Worm (Caenorhabditis elegans) whole organism, L2 larva: ENCODE measurements around the gene lim-4.
A peak's percentile ranks its signal among the peaks of the same experiment; 100 is the strongest.

Source experiments
- F13H6.1 ChIP-seq: sonication (generic microtip); optimal IDR thresholded peaks from 2 replicates; lab custom pipeline; 2016; ENCODE audit warnings: missing genetic modification characterization, missing compliant biosample characterization
- R02D3.7 ChIP-seq: fragments of 150-350 bp; optimal IDR thresholded peaks from 2 replicates; lab custom pipeline; 2014; ENCODE audit warnings: missing biosample characterization, missing genetic modification characterization
- ZK546.5 ChIP-seq: sonication (generic microtip); optimal IDR thresholded peaks from 2 replicates; lab custom pipeline; 2017; ENCODE audit warnings: missing biosample characterization, missing genetic modification characterization
- alr-1 ChIP-seq: fragments of 150-350 bp; optimal IDR thresholded peaks from 2 replicates; lab custom pipeline; 2014; ENCODE audit warnings: missing biosample characterization, missing genetic modification characterization
- aly-2 ChIP-seq: fragments of 150-350 bp; optimal IDR thresholded peaks from 2 replicates; lab custom pipeline; 2014; ENCODE audit warnings: missing biosample characterization, missing genetic modification characterization
- ama-1 ChIP-seq: fragments of 150-350 bp; optimal IDR thresholded peaks from 2 replicates; lab custom pipeline; 2018; ENCODE audit warnings: inconsistent platforms
- blmp-1 ChIP-seq: sonication (generic microtip); optimal IDR thresholded peaks from 2 replicates; lab custom pipeline; 2017; ENCODE audit warnings: missing genetic modification characterization, mild to moderate bottlenecking, missing compliant biosample characterization, antibody characterized with exemption, moderate library complexity; ENCODE audit not compliant: insufficient read depth
- ceh-16 ChIP-seq: fragments of 150-350 bp; optimal IDR thresholded peaks from 2 replicates; lab custom pipeline; 2014; ENCODE audit warnings: missing biosample characterization, missing genetic modification characterization
- crh-2 ChIP-seq: sonication (generic microtip); optimal IDR thresholded peaks from 2 replicates; lab custom pipeline; 2017; ENCODE audit warnings: missing biosample characterization, missing genetic modification characterization
- egl-27 ChIP-seq: sonication (generic microtip); optimal IDR thresholded peaks from 3 replicates; lab custom pipeline; 2017; ENCODE audit warnings: missing biosample characterization, missing genetic modification reagents, missing genetic modification characterization
- elt-3 ChIP-seq: sonication (generic microtip); optimal IDR thresholded peaks from 2 replicates; lab custom pipeline; 2017; ENCODE audit warnings: missing biosample characterization, missing genetic modification characterization
- fos-1 ChIP-seq: fragments of 150-350 bp; optimal IDR thresholded peaks from 2 replicates; lab custom pipeline; 2014; ENCODE audit warnings: missing biosample characterization, missing genetic modification characterization
- gmeb-1 ChIP-seq: fragments of 150-350 bp; optimal IDR thresholded peaks from 2 replicates; lab custom pipeline; 2014; ENCODE audit warnings: missing biosample characterization, missing genetic modification characterization
- lin-11 ChIP-seq: fragments of 150-350 bp; sonication (generic microtip); optimal IDR thresholded peaks from 2 replicates; lab custom pipeline; 2014; ENCODE audit warnings: missing biosample characterization, missing genetic modification characterization, inconsistent platforms, mixed read lengths
- lin-13 ChIP-seq: fragments of 150-350 bp; optimal IDR thresholded peaks from 2 replicates; lab custom pipeline; 2014; ENCODE audit warnings: missing biosample characterization, missing genetic modification reagents, missing genetic modification characterization
- lin-39 ChIP-seq: fragments of 150-350 bp; optimal IDR thresholded peaks from 2 replicates; lab custom pipeline; 2014; ENCODE audit warnings: missing biosample characterization, missing genetic modification reagents, missing genetic modification characterization
- lsy-2 ChIP-seq, 2 experiments: fragments of 150-350 bp in 1 of 2; sonication (generic microtip) in 1 of 2; optimal IDR thresholded peaks; 2 replicates each; lab custom pipeline; 2014 to 2017; ENCODE audit warnings: missing biosample characterization in 2 of 2, missing genetic modification characterization in 2 of 2
- mab-5 ChIP-seq: fragments of 150-350 bp; optimal IDR thresholded peaks from 2 replicates; lab custom pipeline; 2014; ENCODE audit warnings: missing biosample characterization, missing genetic modification characterization
- mbf-1 ChIP-seq: sonication (generic microtip); optimal IDR thresholded peaks from 2 replicates; lab custom pipeline; 2017; ENCODE audit warnings: missing biosample characterization, missing genetic modification characterization
- nhr-12 ChIP-seq: fragments of 150-350 bp; optimal IDR thresholded peaks from 2 replicates; lab custom pipeline; 2014; ENCODE audit warnings: missing biosample characterization, missing genetic modification characterization
- nhr-129 ChIP-seq: fragments of 150-350 bp; optimal IDR thresholded peaks from 2 replicates; lab custom pipeline; 2014; ENCODE audit warnings: missing biosample characterization, missing genetic modification characterization
- nhr-21 ChIP-seq: fragments of 150-350 bp; optimal IDR thresholded peaks from 2 replicates; lab custom pipeline; 2014; ENCODE audit warnings: missing biosample characterization, missing genetic modification characterization
- nhr-23 ChIP-seq: fragments of 150-350 bp; optimal IDR thresholded peaks from 2 replicates; lab custom pipeline; 2014; ENCODE audit warnings: missing biosample characterization, missing genetic modification reagents, missing genetic modification characterization
- nhr-237 ChIP-seq: fragments of 150-350 bp; optimal IDR thresholded peaks from 2 replicates; lab custom pipeline; 2014; ENCODE audit warnings: missing biosample characterization, missing genetic modification characterization
- nhr-25 ChIP-seq: fragments of 150-350 bp; sonication (generic microtip); optimal IDR thresholded peaks from 3 replicates; lab custom pipeline; 2014; ENCODE audit warnings: missing biosample characterization, missing genetic modification characterization
- nhr-6 ChIP-seq: fragments of 150-350 bp; optimal IDR thresholded peaks from 2 replicates; lab custom pipeline; 2014; ENCODE audit warnings: missing biosample characterization, missing genetic modification characterization
- nhr-77 ChIP-seq: fragments of 150-350 bp; optimal IDR thresholded peaks from 2 replicates; lab custom pipeline; 2014; ENCODE audit warnings: missing biosample characterization, missing genetic modification characterization
- peb-1 ChIP-seq: fragments of 150-350 bp; optimal IDR thresholded peaks from 2 replicates; lab custom pipeline; 2014; ENCODE audit warnings: missing biosample characterization, missing genetic modification characterization
- sem-4 ChIP-seq: fragments of 150-350 bp; optimal IDR thresholded peaks from 2 replicates; lab custom pipeline; 2014; ENCODE audit warnings: missing biosample characterization, missing genetic modification reagents, missing genetic modification characterization
- skn-1 ChIP-seq: sonication (generic microtip); optimal IDR thresholded peaks from 2 replicates; lab custom pipeline; 2017; ENCODE audit warnings: missing biosample characterization, missing genetic modification characterization
- sma-3 ChIP-seq: sonication (generic microtip); optimal IDR thresholded peaks from 2 replicates; lab custom pipeline; 2016; ENCODE audit warnings: missing genetic modification reagents, missing genetic modification characterization, missing compliant biosample characterization
- sma-9 ChIP-seq, 2 experiments: fragments of 150-350 bp in 1 of 2; sonication (generic microtip) in 1 of 2; optimal IDR thresholded peaks; 2 replicates each; lab custom pipeline; 2014 to 2016; ENCODE audit warnings: missing genetic modification characterization in 2 of 2, mild to moderate bottlenecking in 1 of 2, missing biosample characterization in 1 of 2, missing compliant biosample characterization in 1 of 2, missing genetic modification reagents in 1 of 2, moderate library complexity in 1 of 2
- snpc-4 ChIP-seq: fragments of 150-350 bp; optimal IDR thresholded peaks from 2 replicates; lab custom pipeline; 2014; ENCODE audit warnings: missing biosample characterization, missing genetic modification characterization
- unc-55 ChIP-seq: fragments of 150-350 bp; sonication (generic microtip); optimal IDR thresholded peaks from 3 replicates; lab custom pipeline; 2014; ENCODE audit warnings: missing biosample characterization, missing genetic modification reagents, missing genetic modification characterization
- unc-62 ChIP-seq: fragments of 150-350 bp; optimal IDR thresholded peaks from 2 replicates; lab custom pipeline; 2014; ENCODE audit warnings: missing biosample characterization, missing genetic modification reagents, missing genetic modification characterization
- zag-1 ChIP-seq: fragments of 150-350 bp; optimal IDR thresholded peaks from 2 replicates; lab custom pipeline; 2014; ENCODE audit warnings: missing biosample characterization, missing genetic modification characterization
- ztf-1 ChIP-seq: fragments of 200-800 bp; sonication (Bioruptor generic); conservative IDR thresholded peaks from 2 replicates; pipeline ENCODE4 v1.3.6; 2022; ENCODE audit warnings: missing genetic modification characterization, missing compliant biosample characterization
- ztf-11 ChIP-seq: sonication (generic microtip); optimal IDR thresholded peaks from 2 replicates; lab custom pipeline; 2017; ENCODE audit warnings: missing biosample characterization, missing genetic modification characterization
- ztf-4 ChIP-seq: fragments of 150-350 bp; optimal IDR thresholded peaks from 2 replicates; lab custom pipeline; 2014; ENCODE audit warnings: missing biosample characterization, missing genetic modification characterization

Gene lim-4

DNA sequence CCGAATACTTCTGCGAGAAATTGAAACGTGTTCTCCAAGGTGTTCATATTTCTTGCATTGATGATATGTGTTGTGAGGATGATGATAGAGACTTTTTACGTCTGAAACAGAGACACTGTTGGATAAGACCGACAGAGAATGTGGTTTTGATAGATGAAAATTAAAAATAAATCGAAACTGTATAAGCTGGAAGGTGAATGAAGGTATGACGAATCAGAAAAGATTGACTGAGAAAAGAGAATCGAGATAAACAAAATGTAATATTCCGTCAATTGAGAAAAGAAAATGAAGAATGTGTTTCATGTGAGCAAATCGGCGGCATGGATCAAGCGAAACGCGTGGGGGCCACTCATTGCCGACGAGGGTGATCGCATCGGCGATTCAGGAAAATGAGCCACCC lies 15.6 kb downstream of the lim-4 start, which contains the start of gene ceh-18:
Gene ceh-18 (minus strand): TSS at position 101 of the 400 bp plus-strand sequence.
- no peak for TF ChIP-seq lsy-2 (tag; optimal IDR thresholded peaks at IDR 0.05; lab: Kevin White, UChicago)
- no peak for TF ChIP-seq zag-1
- TF ChIP-seq alr-1 (tag; lab: Kevin White, UChicago), result no peak
- TF ChIP-seq ztf-1, result no peak
- no peak for TF ChIP-seq F13H6.1
- TF ChIP-seq ztf-4 (tag; lab: Kevin White, UChicago), result no peak
- no peak for TF ChIP-seq ZK546.5 (tag; lab: Kevin White, UChicago)
- no peak for TF ChIP-seq blmp-1
- no peak for TF ChIP-seq nhr-25 (tag; lab: Kevin White, UChicago)
- no peak for TF ChIP-seq fos-1
- TF ChIP-seq egl-27, result no peak
- no peak for TF ChIP-seq nhr-237 (tag; lab: Kevin White, UChicago)

DNA sequence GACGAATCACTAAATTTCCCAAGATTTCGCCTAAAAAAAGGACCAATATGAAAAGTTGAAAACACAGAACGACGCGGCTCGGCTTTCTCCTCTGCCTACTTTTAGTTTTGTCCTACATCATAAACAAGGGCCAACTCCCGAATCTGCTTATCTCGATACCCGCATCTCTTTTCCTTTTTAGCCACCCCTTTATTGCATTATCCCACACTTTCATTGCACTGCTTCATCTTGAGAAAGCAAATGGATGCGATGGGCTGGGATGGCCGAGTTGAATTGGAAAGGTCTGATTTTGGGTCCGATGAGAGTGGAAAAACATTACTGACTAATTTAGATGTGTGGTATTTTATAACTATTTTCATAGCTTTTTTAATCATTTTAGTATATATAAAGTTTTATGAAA lies 17.6 kb downstream of the lim-4 start:
- TF ChIP-seq sma-9 (GFP tag; optimal IDR thresholded peaks at IDR 0.05; lab: Kevin White, UChicago), result no peak
- TF ChIP-seq sma-9 (tag; optimal IDR thresholded peaks at IDR 0.05; lab: Kevin White, UChicago), result no peak
- TF ChIP-seq skn-1 (tag; lab: Kevin White, UChicago), result no peak
- no peak for TF ChIP-seq nhr-12
- no peak for TF ChIP-seq ztf-11 (tag; lab: Kevin White, UChicago)
- TF ChIP-seq sma-3, result no peak
- no peak for TF ChIP-seq lsy-2 (tag; optimal IDR thresholded peaks at IDR 0.05; lab: Kevin White, UChicago)
- TF ChIP-seq crh-2 (tag; lab: Kevin White, UChicago), result no peak
- TF ChIP-seq fos-1, result no peak
- TF ChIP-seq F13H6.1, result no peak
- TF ChIP-seq, all 48 proteins: peak for 0

DNA sequence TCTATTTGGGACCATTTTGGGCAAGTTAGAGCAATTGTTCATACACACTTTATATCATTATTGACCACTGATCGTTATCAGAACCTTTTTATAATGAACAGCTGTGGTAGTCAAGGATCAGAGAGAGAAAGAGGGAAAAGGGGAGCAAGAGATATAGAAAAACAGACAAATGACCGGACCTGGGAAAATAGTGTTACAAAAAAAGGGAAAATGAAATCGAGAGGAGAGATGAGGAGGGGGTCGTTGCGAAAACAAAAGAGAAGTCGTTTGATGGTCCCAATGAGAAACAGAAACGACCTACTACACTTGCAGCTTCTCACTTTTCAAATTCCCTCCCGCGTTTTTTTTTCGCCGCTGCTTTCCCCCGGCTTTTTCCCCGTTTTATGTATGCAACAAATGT lies 19.4 kb downstream of the lim-4 start:
- TF ChIP-seq nhr-237 (tag; lab: Kevin White, UChicago) (no peak), sma-9 (GFP tag; optimal IDR thresholded peaks at IDR 0.05; lab: Kevin White, UChicago) (peak; percentile 62), sma-9 (tag; optimal IDR thresholded peaks at IDR 0.05; lab: Kevin White, UChicago) (no peak), gmeb-1 (no peak), nhr-77 (tag; lab: Kevin White, UChicago) (no peak), nhr-23 (tag; lab: Kevin White, UChicago) (no peak), unc-62 (GFP tag; lab: Kevin White, UChicago) (no peak), egl-27 (no peak), fos-1 (no peak), lsy-2 (tag; optimal IDR thresholded peaks at IDR 0.05; lab: Kevin White, UChicago) (peak in 1 of 2 experiments; percentile 24), snpc-4 (tag; lab: Kevin White, UChicago) (no peak), lin-13 (GFP tag; lab: Kevin White, UChicago) (no peak), nhr-129 (tag; lab: Kevin White, UChicago) (no peak), elt-3 (tag; lab: Kevin White, UChicago) (no peak), mab-5 (tag; lab: Kevin White, UChicago) (no peak), peb-1 (no peak), ztf-4 (tag; lab: Kevin White, UChicago) (peak; percentile 0), nhr-12 (no peak), sem-4 (tag; lab: Kevin White, UChicago) (peak; percentile 9), alr-1 (tag; lab: Kevin White, UChicago) (no peak), crh-2 (tag; lab: Kevin White, UChicago) (no peak), ztf-11 (tag; lab: Kevin White, UChicago) (no peak), ceh-16 (tag; lab: Kevin White, UChicago) (no peak), lin-39 (tag; lab: Kevin White, UChicago) (no peak), zag-1 (no peak), ztf-1 (no peak), ZK546.5 (tag; lab: Kevin White, UChicago) (no peak), nhr-21 (tag; lab: Kevin White, UChicago) (no peak), unc-55 (peak; percentile 10), aly-2 (tag; lab: Kevin White, UChicago) (no peak), ama-1 (lab: Kevin White, UChicago) (no peak), blmp-1 (no peak), mbf-1 (no peak), lin-11 (tag; lab: Kevin White, UChicago) (no peak), R02D3.7 (tag; lab: Kevin White, UChicago) (no peak), nhr-6 (tag; lab: Kevin White, UChicago) (no peak), skn-1 (tag; lab: Kevin White, UChicago) (no peak), F13H6.1 (peak; percentile 74)
- TF ChIP-seq, all 48 proteins: peak for 6
